Worm (Caenorhabditis elegans) whole organism, young adult: ENCODE measurements around the gene cnc-1.

Source experiments
- B0035.1 ChIP-seq: sonication (generic microtip); optimal IDR thresholded peaks from 2 replicates; lab custom pipeline; 2016; ENCODE audit warnings: missing genetic modification characterization, mild to moderate bottlenecking, missing compliant biosample characterization, missing genotype, missing genetic modification reagents
- B0261.1 ChIP-seq: sonication (generic microtip); optimal IDR thresholded peaks from 2 replicates; lab custom pipeline; 2016; ENCODE audit warnings: mild to moderate bottlenecking, missing genetic modification characterization, moderate library complexity, missing compliant biosample characterization
- B0336.3 ChIP-seq: fragments of 200-800 bp; sonication (Bioruptor generic); IDR thresholded peaks from 2 replicates; pipeline ENCODE4 v1.3.6; 2022; ENCODE audit warnings: missing genetic modification characterization, missing compliant biosample characterization
- C06A6.2 ChIP-seq: fragments of 200-800 bp; sonication (Bioruptor generic); conservative IDR thresholded peaks from 2 replicates; pipeline ENCODE4 v1.3.6; 2022; ENCODE audit warnings: missing genetic modification characterization, missing compliant biosample characterization
- C17E4.6 ChIP-seq: fragments of 200-800 bp; sonication (Bioruptor generic); IDR thresholded peaks from 2 replicates; pipeline ENCODE4 v1.3.6; 2022; ENCODE audit warnings: missing genetic modification reagents, missing genetic modification characterization, missing compliant biosample characterization
- D2030.7 ChIP-seq: fragments of 200-800 bp; sonication (Bioruptor generic); IDR thresholded peaks from 2 replicates; pipeline ENCODE4 v1.3.6; 2022; ENCODE audit warnings: missing genetic modification reagents, missing genetic modification characterization, missing compliant biosample characterization
- F10E7.11 ChIP-seq: sonication (generic microtip); optimal IDR thresholded peaks from 2 replicates; lab custom pipeline; 2017; ENCODE audit warnings: mild to moderate bottlenecking, missing genetic modification characterization, moderate library complexity, missing compliant biosample characterization
- F23B12.7 ChIP-seq: sonication (generic microtip); optimal IDR thresholded peaks from 2 replicates; lab custom pipeline; 2017; ENCODE audit warnings: missing genetic modification characterization, mild to moderate bottlenecking, missing compliant biosample characterization, antibody characterized with exemption, moderate library complexity; ENCODE audit not compliant: insufficient read depth
- F52B5.7 ChIP-seq: sonication (generic microtip); optimal IDR thresholded peaks from 2 replicates; lab custom pipeline; 2016; ENCODE audit warnings: mild to moderate bottlenecking, missing genetic modification characterization, missing compliant biosample characterization
- F55B11.4 ChIP-seq: sonication (generic microtip); optimal IDR thresholded peaks from 2 replicates; lab custom pipeline; 2016; ENCODE audit warnings: missing compliant biosample characterization, missing genetic modification characterization, borderline replicate concordance; ENCODE audit not compliant: insufficient read depth
- T07F8.4 ChIP-seq: sonication (generic microtip); optimal IDR thresholded peaks from 2 replicates; lab custom pipeline; 2016; ENCODE audit warnings: mild to moderate bottlenecking, missing genetic modification characterization, moderate library complexity, missing compliant biosample characterization
- Y53F4B.3 ChIP-seq: fragments of 200-800 bp; sonication (Bioruptor generic); IDR thresholded peaks from 2 replicates; pipeline ENCODE4 v1.3.6; 2022; ENCODE audit warnings: missing genetic modification reagents, missing genetic modification characterization, missing compliant biosample characterization
- Y53G8AR.9 ChIP-seq: fragments of 200-800 bp; sonication (Bioruptor generic); conservative IDR thresholded peaks from 2 replicates; pipeline ENCODE4 v1.3.6; 2022; ENCODE audit warnings: missing genetic modification reagents, missing genetic modification characterization, missing compliant biosample characterization
- bed-2 ChIP-seq: fragments of 200-800 bp; sonication (Bioruptor generic); IDR thresholded peaks from 2 replicates; pipeline ENCODE4 v1.3.6; 2022; ENCODE audit warnings: missing genetic modification reagents, missing genetic modification characterization, missing compliant biosample characterization
- cebp-2 ChIP-seq: fragments of 200-800 bp; sonication (Bioruptor generic); IDR thresholded peaks from 2 replicates; pipeline ENCODE4 v1.3.6; 2022; ENCODE audit warnings: missing genetic modification characterization, missing compliant biosample characterization
- ceh-27 ChIP-seq: fragments of 200-800 bp; sonication (Bioruptor generic); optimal IDR thresholded peaks from 2 replicates; lab custom pipeline; 2018; ENCODE audit warnings: mild to moderate bottlenecking, missing genetic modification characterization, moderate library complexity, missing compliant biosample characterization
- ceh-91 ChIP-seq: fragments of 200-800 bp; sonication (Bioruptor generic); IDR thresholded peaks from 2 replicates; pipeline ENCODE4 v1.3.6; 2022; ENCODE audit warnings: missing genetic modification reagents, missing genetic modification characterization, missing compliant biosample characterization
- chd-7 ChIP-seq: sonication (generic microtip); optimal IDR thresholded peaks from 2 replicates; lab custom pipeline; 2016; ENCODE audit warnings: mild to moderate bottlenecking, missing genetic modification characterization, moderate library complexity, missing compliant biosample characterization
- die-1 ChIP-seq: sonication (generic microtip); optimal IDR thresholded peaks from 2 replicates; lab custom pipeline; 2016; ENCODE audit warnings: missing genotype, mild to moderate bottlenecking, missing genetic modification characterization, missing compliant biosample characterization
- dox-1 ChIP-seq: fragments of 200-800 bp; sonication (Bioruptor generic); IDR thresholded peaks from 2 replicates; pipeline ENCODE4 v1.3.6; 2022; ENCODE audit warnings: missing genetic modification reagents, missing genetic modification characterization, missing compliant biosample characterization
- ekl-4 ChIP-seq: fragments of 200-800 bp; sonication (Bioruptor generic); IDR thresholded peaks from 2 replicates; pipeline ENCODE4 v1.3.6; 2022; ENCODE audit warnings: missing genetic modification reagents, missing genetic modification characterization, missing compliant biosample characterization
- ets-4 ChIP-seq: fragments of 200-800 bp; sonication (Bioruptor generic); optimal IDR thresholded peaks from 2 replicates; lab custom pipeline; 2018; ENCODE audit warnings: mild to moderate bottlenecking, missing genetic modification characterization, missing compliant biosample characterization
- hmg-1.2 ChIP-seq: fragments of 200-800 bp; sonication (Bioruptor generic); IDR thresholded peaks from 2 replicates; pipeline ENCODE4 v1.3.6; 2022; ENCODE audit warnings: missing genetic modification reagents, missing genetic modification characterization, missing compliant biosample characterization
- hrde-1 ChIP-seq: sonication (generic microtip); optimal IDR thresholded peaks from 2 replicates; lab custom pipeline; 2016; ENCODE audit warnings: missing genetic modification characterization, mild to moderate bottlenecking, missing compliant biosample characterization, moderate library complexity, missing genotype, missing genetic modification reagents, borderline replicate concordance
- lin-40 ChIP-seq: sonication (generic microtip); optimal IDR thresholded peaks from 2 replicates; lab custom pipeline; 2016; ENCODE audit warnings: missing genetic modification characterization, mild to moderate bottlenecking, missing compliant biosample characterization, missing genotype, missing genetic modification reagents
- lin-54 ChIP-seq: fragments of 200-800 bp; sonication (Bioruptor generic); optimal IDR thresholded peaks from 2 replicates; lab custom pipeline; 2018; ENCODE audit warnings: mild to moderate bottlenecking, missing genetic modification characterization, missing compliant biosample characterization
- mes-4 ChIP-seq: sonication (generic microtip); optimal IDR thresholded peaks from 2 replicates; lab custom pipeline; 2016; ENCODE audit warnings: missing genotype, missing genetic modification characterization, missing compliant biosample characterization
- nhr-120 ChIP-seq: fragments of 200-800 bp; sonication (Bioruptor generic); IDR thresholded peaks from 2 replicates; pipeline ENCODE4 v1.3.6; 2022; ENCODE audit warnings: missing genetic modification characterization, missing compliant biosample characterization
- nhr-80 ChIP-seq: sonication (generic microtip); optimal IDR thresholded peaks from 2 replicates; lab custom pipeline; 2016; ENCODE audit warnings: missing genetic modification characterization, missing compliant biosample characterization
- nhr-90 ChIP-seq: sonication (generic microtip); optimal IDR thresholded peaks from 2 replicates; lab custom pipeline; 2016; ENCODE audit warnings: missing genotype, mild to moderate bottlenecking, missing genetic modification characterization, missing compliant biosample characterization
- rpc-1 ChIP-seq, 2 experiments: fragments of 150-350 bp in 1 of 2; sonication (generic microtip) in 1 of 2; optimal IDR thresholded peaks; 2 replicates each; lab custom pipeline; 2014 to 2018; ENCODE audit warnings: missing biosample characterization in 1 of 2, missing genetic modification characterization in 1 of 2, missing genetic modification reagents in 1 of 2, missing genotype in 1 of 2
- snpc-1.3 ChIP-seq: sonication (generic microtip); optimal IDR thresholded peaks from 2 replicates; lab custom pipeline; 2017; ENCODE audit warnings: missing genetic modification characterization, mild to moderate bottlenecking, missing compliant biosample characterization, antibody characterized with exemption, moderate library complexity, missing genotype, missing genetic modification reagents; ENCODE audit not compliant: insufficient read depth
- tbp1 ChIP-seq: fragments of 200-800 bp; sonication (Bioruptor generic); optimal IDR thresholded peaks from 2 replicates; lab custom pipeline; 2018; ENCODE audit warnings: mild to moderate bottlenecking, missing genetic modification characterization, missing compliant biosample characterization
- unc-130 ChIP-seq: sonication (generic microtip); optimal IDR thresholded peaks from 2 replicates; lab custom pipeline; 2016; ENCODE audit warnings: missing genetic modification reagents, missing genetic modification characterization, missing compliant biosample characterization
- xnd-1 ChIP-seq: sonication (generic microtip); optimal IDR thresholded peaks from 2 replicates; lab custom pipeline; 2016; ENCODE audit warnings: missing genotype, missing genetic modification reagents, missing genetic modification characterization, missing compliant biosample characterization
- zfh-2 ChIP-seq: fragments of 200-800 bp; sonication (Bioruptor generic); conservative IDR thresholded peaks from 2 replicates; pipeline ENCODE4 v1.3.6; 2022; ENCODE audit warnings: missing genetic modification reagents, missing genetic modification characterization, missing compliant biosample characterization
- zim-3 ChIP-seq: sonication (generic microtip); optimal IDR thresholded peaks from 2 replicates; lab custom pipeline; 2017; ENCODE audit warnings: mild to moderate bottlenecking, missing genetic modification characterization, moderate library complexity, missing compliant biosample characterization
- ztf-3 ChIP-seq: fragments of 200-800 bp; sonication (Bioruptor generic); optimal IDR thresholded peaks from 2 replicates; lab custom pipeline; 2018; ENCODE audit warnings: mild to moderate bottlenecking, missing genetic modification characterization, missing compliant biosample characterization

cnc-1 gene

DNA sequence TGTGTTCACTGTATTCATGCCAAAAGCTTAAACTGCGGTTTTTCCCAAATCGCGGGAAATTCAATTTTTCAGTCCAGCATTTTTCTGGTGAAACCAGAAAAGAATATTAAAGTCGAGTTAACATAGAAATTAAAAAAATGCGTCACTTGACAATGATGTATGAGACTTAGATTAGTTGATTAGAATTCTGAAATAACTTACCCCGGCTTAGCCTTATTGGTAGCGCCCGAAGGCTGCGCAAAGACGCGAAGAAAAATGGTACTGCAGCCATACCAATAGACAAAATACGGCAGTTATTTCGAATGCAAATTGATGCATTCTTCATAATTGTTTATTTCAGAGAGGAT is 10.7 kb downstream of the cnc-1 start:
- TF ChIP-seq ceh-27 (no peak), zfh-2 (GFP tag; lab: Robert Waterston, UW) (no peak), ets-4 (GFP tag; lab: Kevin White, UChicago) (no peak), ekl-4 (no peak), ceh-91 (GFP tag; lab: Robert Waterston, UW) (no peak), F52B5.7 (tag; lab: Kevin White, UChicago) (no peak), Y53G8AR.9 (GFP tag; lab: Robert Waterston, UW) (no peak), B0035.1 (tag; lab: Kevin White, UChicago) (no peak), B0336.3 (GFP tag; lab: Robert Waterston, UW) (no peak), snpc-1.3 (tag; lab: Kevin White, UChicago) (no peak), bed-2 (GFP tag; lab: Robert Waterston, UW) (no peak), unc-130 (GFP tag; lab: Kevin White, UChicago) (no peak), cebp-2 (GFP tag; lab: Robert Waterston, UW) (no peak), xnd-1 (tag; lab: Kevin White, UChicago) (no peak)

ce11 chrV:1432500-1433418 is 11.3 kb downstream of the cnc-1 start:
- TF ChIP-seq nhr-80 (tag; lab: Kevin White, UChicago), result peak; percentile 26
- no peak for TF ChIP-seq T07F8.4
- TF ChIP-seq, all 124 proteins: peak for 1

- TF ChIP-seq zim-3 (tag; lab: Kevin White, UChicago), result no peak
- no peak for TF ChIP-seq Y53F4B.3 (GFP tag; lab: Robert Waterston, UW)
- TF ChIP-seq lin-40, result no peak
Measured at ce11 chrV:1431702-1432187, 12.3 kb downstream of the cnc-1 start, which contains the start of gene ges-1. TSS of gene ges-1 (minus strand) at chrV:1432137.

DNA sequence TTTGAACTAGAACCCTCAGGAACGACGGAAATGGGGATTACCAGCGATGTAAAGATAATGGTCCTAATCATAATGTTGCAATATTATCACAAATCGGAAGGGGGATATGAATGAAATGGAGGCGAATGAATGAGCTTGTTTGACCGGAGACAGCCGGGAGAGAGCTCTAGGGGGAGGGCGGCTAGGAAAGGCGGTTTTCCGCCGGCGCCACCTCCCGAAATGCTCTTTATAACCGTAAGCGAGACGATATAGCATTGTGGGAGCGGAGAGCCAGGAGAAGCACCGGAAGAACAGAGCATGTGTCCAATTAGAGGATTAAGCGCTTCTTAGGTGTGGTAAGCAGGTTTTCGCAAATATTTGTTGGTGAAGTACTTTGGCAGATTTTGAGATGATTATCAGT is 18.5 kb downstream of the cnc-1 start, which contains the start of gene R12A1.3:
R12A1.3 (minus strand) TSS at position 200 of the 400 bp plus-strand sequence.
- TF ChIP-seq zfh-2 (GFP tag; lab: Robert Waterston, UW) (peak; percentile 55), rpc-1 (optimal IDR thresholded peaks at IDR 0.05; lab: Kevin White, UChicago) (no peak), rpc-1 (tag; optimal IDR thresholded peaks at IDR 0.05; lab: Kevin White, UChicago) (no peak)

ce11 chrV:1423338-1423737 is 20.7 kb downstream of the cnc-1 start:
- TF ChIP-seq hrde-1 (no peak), chd-7 (tag; lab: Kevin White, UChicago) (no peak), C17E4.6 (GFP tag; lab: Robert Waterston, UW) (no peak), hmg-1.2 (no peak)

ce11 chrV:1422269-1422668 is 21.8 kb downstream of the cnc-1 start:
- TF ChIP-seq ets-4 (GFP tag; lab: Kevin White, UChicago) (no peak), D2030.7 (GFP tag; lab: Robert Waterston, UW) (no peak), C06A6.2 (GFP tag; lab: Robert Waterston, UW) (no peak), F23B12.7 (tag; lab: Kevin White, UChicago) (no peak), tbp1 (no peak), nhr-90 (no peak), F55B11.4 (no peak), nhr-120 (GFP tag; lab: Robert Waterston, UW) (no peak), mes-4 (no peak), B0261.1 (tag; lab: Kevin White, UChicago) (no peak), lin-54 (no peak), die-1 (tag; lab: Kevin White, UChicago) (no peak), ztf-3 (GFP tag; lab: Kevin White, UChicago) (no peak), chd-7 (tag; lab: Kevin White, UChicago) (no peak), dox-1 (no peak), F10E7.11 (tag; lab: Kevin White, UChicago) (no peak)
